Worm (Caenorhabditis elegans) whole organism, L1 larva: ENCODE results near the gene sym-2.

Source experiments
- F16B12.6 ChIP-seq: fragments of 150-350 bp; optimal IDR thresholded peaks from 2 replicates; lab custom pipeline; 2014; ENCODE audit warnings: missing biosample characterization, missing genetic modification characterization
- Y116A8C.19 ChIP-seq: sonication (generic microtip); optimal IDR thresholded peaks from 2 replicates; lab custom pipeline; 2016; ENCODE audit warnings: missing compliant biosample characterization, missing genetic modification characterization, borderline replicate concordance
- aha-1 ChIP-seq: fragments of 150-350 bp; optimal IDR thresholded peaks from 2 replicates; lab custom pipeline; 2014; ENCODE audit warnings: missing biosample characterization, missing genetic modification characterization
- alr-1 ChIP-seq: fragments of 200-800 bp; sonication (Bioruptor generic); optimal IDR thresholded peaks from 2 replicates; lab custom pipeline; 2018; ENCODE audit warnings: borderline replicate concordance, mild to moderate bottlenecking, missing genetic modification characterization, missing compliant biosample characterization
- aly-2 ChIP-seq: fragments of 150-350 bp; optimal IDR thresholded peaks from 2 replicates; lab custom pipeline; 2014; ENCODE audit warnings: missing biosample characterization, missing genetic modification characterization
- blmp-1 ChIP-seq: fragments of 150-350 bp; optimal IDR thresholded peaks from 2 replicates; lab custom pipeline; 2014; ENCODE audit warnings: missing biosample characterization, missing genetic modification characterization
- ceh-63 ChIP-seq: fragments of 200-800 bp; sonication (Bioruptor generic); optimal IDR thresholded peaks from 2 replicates; lab custom pipeline; 2018; ENCODE audit warnings: mild to moderate bottlenecking, missing genetic modification characterization, missing compliant biosample characterization
- ceh-8 ChIP-seq: fragments of 200-800 bp; sonication (Bioruptor generic); optimal IDR thresholded peaks from 2 replicates; lab custom pipeline; 2018; ENCODE audit warnings: mild to moderate bottlenecking, missing genetic modification characterization, moderate library complexity, missing compliant biosample characterization
- ces-1 ChIP-seq: fragments of 150-350 bp; optimal IDR thresholded peaks from 2 replicates; lab custom pipeline; 2014; ENCODE audit warnings: missing biosample characterization, missing genetic modification reagents, missing genetic modification characterization
- efl-1 ChIP-seq, 4 experiments: fragments of 150-350 bp; optimal IDR thresholded peaks in 3 of 4; peaks in 1 of 4; 1 replicate in 1 of 4; 2 replicates in 3 of 4; lab custom pipeline; 2014; ENCODE audit warnings: missing biosample characterization in 2 of 4, missing genetic modification characterization in 2 of 4, missing genetic modification reagents in 2 of 4
- egl-27 ChIP-seq, 2 experiments: fragments of 150-350 bp in 1 of 2; sonication (generic microtip); optimal IDR thresholded peaks; 3 replicates each; lab custom pipeline; 2017 to 2018; ENCODE audit warnings: missing biosample characterization in 2 of 2, missing genetic modification characterization in 2 of 2, missing genetic modification reagents in 2 of 2
- elt-3 ChIP-seq, 6 experiments: fragments of 150-350 bp in 1 of 6; sonication (generic microtip); optimal IDR thresholded peaks; 2 replicates each; lab custom pipeline; 2017 to 2018; ENCODE audit warnings: missing biosample characterization in 6 of 6, missing genetic modification characterization in 6 of 6, inconsistent platforms in 1 of 6
- fkh-4 ChIP-seq: sonication (generic microtip); optimal IDR thresholded peaks from 2 replicates; lab custom pipeline; 2016; ENCODE audit warnings: missing compliant biosample characterization, missing genetic modification characterization, borderline replicate concordance
- fkh-8 ChIP-seq: sonication (generic microtip); optimal IDR thresholded peaks from 2 replicates; lab custom pipeline; 2016; ENCODE audit warnings: mild to moderate bottlenecking, missing genetic modification characterization, missing compliant biosample characterization
- grh-1 ChIP-seq: fragments of 200-800 bp; sonication (Bioruptor generic); IDR thresholded peaks from 2 replicates; pipeline ENCODE4 v1.3.6; 2022; ENCODE audit warnings: missing genetic modification reagents, missing genetic modification characterization, missing compliant biosample characterization
- hlh-4 ChIP-seq: sonication (generic microtip); optimal IDR thresholded peaks from 2 replicates; lab custom pipeline; 2016; ENCODE audit warnings: mild to moderate bottlenecking, missing genetic modification characterization, missing compliant biosample characterization
- lin-14 ChIP-seq: fragments of 200-800 bp; sonication (Bioruptor generic); optimal IDR thresholded peaks from 2 replicates; lab custom pipeline; 2018; ENCODE audit warnings: mild to moderate bottlenecking, missing genetic modification characterization, moderate library complexity, missing compliant biosample characterization
- lin-35 ChIP-seq, 2 experiments: fragments of 150-350 bp; optimal IDR thresholded peaks; 2 replicates each; lab custom pipeline; 2014; ENCODE audit warnings: missing biosample characterization in 2 of 2, missing genetic modification characterization in 2 of 2, missing genetic modification reagents in 2 of 2
- lir-3 ChIP-seq: sonication (generic microtip); optimal IDR thresholded peaks from 2 replicates; lab custom pipeline; 2016; ENCODE audit warnings: mild to moderate bottlenecking, missing genetic modification characterization, moderate library complexity, missing compliant biosample characterization; ENCODE audit not compliant: poor library complexity
- mdl-1 ChIP-seq, 2 experiments: fragments of 150-350 bp; optimal IDR thresholded peaks; 2 replicates each; lab custom pipeline; 2014 to 2017; ENCODE audit warnings: missing biosample characterization in 2 of 2, missing genetic modification characterization in 2 of 2, inconsistent platforms in 1 of 2
- mef-2 ChIP-seq: fragments of 150-350 bp; optimal IDR thresholded peaks from 2 replicates; lab custom pipeline; 2014; ENCODE audit warnings: missing biosample characterization, missing genetic modification characterization
- nhr-12 ChIP-seq: sonication (generic microtip); optimal IDR thresholded peaks from 2 replicates; lab custom pipeline; 2017; ENCODE audit warnings: missing biosample characterization, missing genetic modification characterization
- nhr-20 ChIP-seq: sonication (generic microtip); optimal IDR thresholded peaks from 2 replicates; lab custom pipeline; 2016; ENCODE audit warnings: mild to moderate bottlenecking, missing genetic modification characterization, missing compliant biosample characterization
- nhr-47 ChIP-seq: sonication (generic microtip); optimal IDR thresholded peaks from 2 replicates; lab custom pipeline; 2016; ENCODE audit warnings: mild to moderate bottlenecking, missing genetic modification characterization, moderate library complexity, missing compliant biosample characterization
- nhr-71 ChIP-seq: sonication (generic microtip); optimal IDR thresholded peaks from 2 replicates; lab custom pipeline; 2016; ENCODE audit warnings: mild to moderate bottlenecking, missing genetic modification characterization, moderate library complexity, missing compliant biosample characterization
- nhr-76 ChIP-seq: sonication (generic microtip); optimal IDR thresholded peaks from 2 replicates; lab custom pipeline; 2017; ENCODE audit warnings: missing biosample characterization, missing genetic modification characterization
- nhr-85 ChIP-seq: sonication (generic microtip); peaks from one replicate; lab custom pipeline; 2016; ENCODE audit warnings: missing genetic modification characterization, inconsistent platforms, missing compliant biosample characterization
- nhr-90 ChIP-seq: sonication (generic microtip); optimal IDR thresholded peaks from 2 replicates; lab custom pipeline; 2016; ENCODE audit warnings: mild to moderate bottlenecking, missing genetic modification characterization, missing compliant biosample characterization; ENCODE audit not compliant: poor library complexity
- pag-3 ChIP-seq: sonication (generic microtip); optimal IDR thresholded peaks from 2 replicates; lab custom pipeline; 2017; ENCODE audit warnings: missing genetic modification characterization, mild to moderate bottlenecking, missing compliant biosample characterization, antibody characterized with exemption, borderline replicate concordance; ENCODE audit not compliant: insufficient read depth
- pqm-1 ChIP-seq: sonication (generic microtip); optimal IDR thresholded peaks from 3 replicates; lab custom pipeline; 2017; ENCODE audit warnings: missing biosample characterization, missing genetic modification characterization
- rnt-1 ChIP-seq: sonication (generic microtip); optimal IDR thresholded peaks from 2 replicates; lab custom pipeline; 2016; ENCODE audit warnings: mild to moderate bottlenecking, missing genetic modification characterization, moderate library complexity, missing compliant biosample characterization
- snu-23 ChIP-seq: sonication (generic microtip); optimal IDR thresholded peaks from 2 replicates; lab custom pipeline; 2016; ENCODE audit warnings: missing genetic modification characterization, missing compliant biosample characterization
- sptf-1 ChIP-seq: fragments of 150-350 bp; optimal IDR thresholded peaks from 2 replicates; lab custom pipeline; 2014; ENCODE audit warnings: missing biosample characterization, missing genetic modification characterization
- tbx-2 ChIP-seq: sonication (generic microtip); optimal IDR thresholded peaks from 2 replicates; lab custom pipeline; 2016; ENCODE audit warnings: missing genetic modification characterization, missing compliant biosample characterization
- unc-130 ChIP-seq: fragments of 150-350 bp; optimal IDR thresholded peaks from 2 replicates; lab custom pipeline; 2017; ENCODE audit warnings: missing biosample characterization, missing genetic modification characterization, inconsistent platforms
- unc-62 ChIP-seq: fragments of 150-350 bp; optimal IDR thresholded peaks from 2 replicates; lab custom pipeline; 2014; ENCODE audit warnings: missing biosample characterization, missing genetic modification reagents, missing genetic modification characterization
- unc-98 ChIP-seq: fragments of 200-800 bp; sonication (Bioruptor generic); IDR thresholded peaks from 2 replicates; pipeline ENCODE4 v1.3.6; 2022; ENCODE audit warnings: missing genetic modification characterization, missing compliant biosample characterization
- zag-1 ChIP-seq: fragments of 150-350 bp; optimal IDR thresholded peaks from 2 replicates; lab custom pipeline; 2014; ENCODE audit warnings: missing biosample characterization, missing genetic modification characterization
- ztf-4 ChIP-seq: fragments of 150-350 bp; optimal IDR thresholded peaks from 2 replicates; lab custom pipeline; 2014; ENCODE audit warnings: missing biosample characterization, missing genetic modification characterization

Gene sym-2

ce11 chrII:9156277-9156676 is 32.0 kb downstream of the sym-2 start:
- TF ChIP-seq ceh-8 (no peak), nhr-76 (no peak), lin-14 (GFP tag; lab: Kevin White, UChicago) (peak; percentile 10), unc-98 (no peak), elt-3 (tag; optimal IDR thresholded peaks at IDR 0.05; lab: Kevin White, UChicago) (peak in 1 of 6 experiments; percentile 47), egl-27 (tag; optimal IDR thresholded peaks at IDR 0.05; lab: Kevin White, UChicago) (no peak), nhr-47 (tag; lab: Kevin White, UChicago) (no peak), snu-23 (GFP tag; lab: Kevin White, UChicago) (peak; percentile 2), nhr-20 (tag; lab: Kevin White, UChicago) (peak; percentile 65), nhr-85 (tag; lab: Kevin White, UChicago) (no peak), nhr-71 (peak; percentile 24), aha-1 (tag; lab: Kevin White, UChicago) (peak; percentile 49), zag-1 (tag; lab: Kevin White, UChicago) (no peak), nhr-90 (tag; lab: Kevin White, UChicago) (peak; percentile 18), lin-35 (GFP tag; optimal IDR thresholded peaks at IDR 0.05; lab: Kevin White, UChicago) (peak in 1 of 2 experiments; percentile 19), pqm-1 (tag; lab: Kevin White, UChicago) (no peak), blmp-1 (tag; lab: Kevin White, UChicago) (peak; percentile 27)
- TF ChIP-seq, all 84 proteins: peak for 9

ce11 chrII:9154339-9154738 is 33.9 kb downstream of the sym-2 start:
- TF ChIP-seq unc-98, result no peak
- no peak for TF ChIP-seq unc-130 (tag; lab: Kevin White, UChicago)
- no peak for TF ChIP-seq nhr-12 (tag; lab: Kevin White, UChicago)
- no peak for TF ChIP-seq efl-1 (optimal IDR thresholded peaks at IDR 0.05; lab: Kevin White, UChicago)
- TF ChIP-seq efl-1 (GFP tag; optimal IDR thresholded peaks at IDR 0.05 in 1 of 2; lab: Kevin White, UChicago), result no peak
- no peak for TF ChIP-seq nhr-71
- no peak for TF ChIP-seq unc-62 (GFP tag; lab: Kevin White, UChicago)
- no peak for TF ChIP-seq F16B12.6 (tag; lab: Kevin White, UChicago)
- TF ChIP-seq rnt-1 (tag; lab: Kevin White, UChicago), result no peak
- no peak for TF ChIP-seq hlh-4 (tag; lab: Kevin White, UChicago)
- no peak for TF ChIP-seq pag-3 (tag; lab: Kevin White, UChicago)
- no peak for TF ChIP-seq lir-3 (tag; lab: Kevin White, UChicago)
- TF ChIP-seq fkh-4, result no peak
- TF ChIP-seq tbx-2 (tag; lab: Kevin White, UChicago), result no peak
- TF ChIP-seq ceh-63, result no peak
- no peak for TF ChIP-seq aly-2 (tag; lab: Kevin White, UChicago)
- TF ChIP-seq nhr-76, result no peak
- no peak for TF ChIP-seq alr-1 (tag; lab: Kevin White, UChicago)
- TF ChIP-seq sptf-1 (tag; lab: Kevin White, UChicago), result no peak
- TF ChIP-seq Y116A8C.19 (tag; lab: Kevin White, UChicago), result no peak

- no peak for TF ChIP-seq nhr-76
- no peak for TF ChIP-seq ztf-4
- no peak for TF ChIP-seq ces-1
- no peak for TF ChIP-seq mdl-1 (tag; optimal IDR thresholded peaks at IDR 0.05; lab: Kevin White, UChicago)
- no peak for TF ChIP-seq grh-1 (GFP tag; lab: Robert Waterston, UW)
- TF ChIP-seq lin-35 (GFP tag; optimal IDR thresholded peaks at IDR 0.05; lab: Kevin White, UChicago), result no peak
- no peak for TF ChIP-seq mef-2
- TF ChIP-seq fkh-8 (tag; lab: Kevin White, UChicago), result no peak
- TF ChIP-seq, all 84 proteins: peak for 0
Measured at ce11 chrII:9152231-9152630, 36.0 kb downstream of the sym-2 start, which contains the start of gene col-78. Gene col-78, plus strand, starts transcription at chrII:9152531.
